Worm (Caenorhabditis elegans): ENCODE results near the gene toca-1.

- TF ChIP-seq ama-1 (optimal IDR thresholded peaks at IDR 0.05) (no peak), pes-1 (GFP tag; IDR thresholded peaks at IDR 0.05) (no peak), tbx-11 (GFP tag; IDR thresholded peaks at IDR 0.05) (no peak), ets-7 (tag; optimal IDR thresholded peaks at IDR 0.05) (no peak), ceh-13 (GFP tag; optimal IDR thresholded peaks at IDR 0.05) (no peak), hnd-1 (tag; optimal IDR thresholded peaks at IDR 0.05) (no peak), sea-1 (GFP tag; conservative IDR thresholded peaks at IDR 0.05) (no peak)
Observed at ce11 chrX:1538830-1539229, 17.5 kb upstream of the toca-1 start.

All from whole organism, early embryonic.